Worm (Caenorhabditis elegans): Measurements from ENCODE around the gene sdz-16.

DNA sequence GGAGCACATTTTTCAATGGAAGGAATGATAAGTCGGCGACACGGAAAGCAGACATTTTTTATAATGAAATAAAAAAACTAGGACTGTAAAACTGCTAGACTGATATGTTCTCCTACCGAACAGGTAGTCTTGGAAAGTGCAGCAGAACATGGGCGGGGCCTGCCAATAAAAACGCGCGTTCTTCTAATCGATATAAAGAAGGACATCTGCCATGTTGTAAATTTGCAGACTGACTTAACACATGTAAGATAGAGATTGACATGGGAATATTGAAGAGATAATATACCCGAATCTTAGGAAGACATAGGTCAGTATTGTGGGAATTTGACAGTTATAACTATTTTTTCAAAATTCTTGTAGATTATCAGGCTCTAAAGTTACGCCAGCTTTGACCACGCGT is at the start of gene sdz-16:
- TF ChIP-seq pha-4 (GFP tag; IDR thresholded peaks at IDR 0.05) (no peak), pha-4 (tag; optimal IDR thresholded peaks at IDR 0.05) (no peak), Y105C5A.15 (GFP tag; IDR thresholded peaks at IDR 0.05) (no peak), ces-1 (GFP tag; optimal IDR thresholded peaks at IDR 0.05) (no peak), ama-1 (optimal IDR thresholded peaks at IDR 0.05) (no peak), nhr-237 (tag; optimal IDR thresholded peaks at IDR 0.05) (no peak), D1046.2 (GFP tag; IDR thresholded peaks at IDR 0.05) (no peak), aly-2 (tag; optimal IDR thresholded peaks at IDR 0.05) (no peak)

All from whole organism, L4 larva.